Worm (Caenorhabditis elegans): ENCODE results near the gene mes-6.

ce11 chrIV:8532796-8533195 is 21.7 kb downstream of the mes-6 start:
- TF ChIP-seq him-1 (tag; optimal IDR thresholded peaks at IDR 0.05), result no peak
- no peak for TF ChIP-seq W03F9.2 (tag; optimal IDR thresholded peaks at IDR 0.05)
- no peak for TF ChIP-seq dao-5 (tag; optimal IDR thresholded peaks at IDR 0.05)
